Fruit fly (Drosophila melanogaster) whole organism, prepupa: ENCODE results near the gene IP3K2.

ENCODE experiments used
- Blimp-1 ChIP-seq: fragments of 200-800 bp; sonication (Bioruptor generic); optimal IDR thresholded peaks from 3 replicates; lab custom pipeline; 2017; ENCODE audit warnings: missing biosample characterization, missing genetic modification characterization, mild to moderate bottlenecking, moderate library complexity, missing genetic modification reagents
- CG10631 ChIP-seq: fragments of 200-800 bp; sonication (Bioruptor generic); optimal IDR thresholded peaks from 2 replicates; lab custom pipeline; 2016; ENCODE audit warnings: missing biosample characterization, missing genetic modification characterization
- CG10669 ChIP-seq: fragments of 200-800 bp; sonication (Bioruptor generic); optimal IDR thresholded peaks from 3 replicates; lab custom pipeline; 2018; ENCODE audit warnings: missing biosample characterization, mild to moderate bottlenecking, missing genetic modification characterization, moderate library complexity
- CG11762 ChIP-seq: fragments of 200-800 bp; sonication (Bioruptor generic); optimal IDR thresholded peaks from 3 replicates; lab custom pipeline; 2016; ENCODE audit warnings: missing biosample characterization, missing genetic modification characterization; ENCODE audit not compliant: insufficient read depth
- CG11902 ChIP-seq: fragments of 200-800 bp; sonication (Bioruptor generic); optimal IDR thresholded peaks from 3 replicates; lab custom pipeline; 2016; ENCODE audit warnings: missing biosample characterization, missing genetic modification characterization
- CG3032 ChIP-seq: fragments of 200-800 bp; optimal IDR thresholded peaks from 2 replicates; lab custom pipeline; 2019; ENCODE audit warnings: missing biosample characterization, mild to moderate bottlenecking, missing genetic modification characterization, moderate library complexity
- CG31627 ChIP-seq: fragments of 200-800 bp; sonication (Bioruptor generic); optimal IDR thresholded peaks from 3 replicates; lab custom pipeline; 2016; ENCODE audit warnings: missing biosample characterization, missing genetic modification characterization
- CG34406 ChIP-seq: fragments of 200-800 bp; sonication (Bioruptor generic); optimal IDR thresholded peaks from 3 replicates; lab custom pipeline; 2016; ENCODE audit warnings: missing biosample characterization, missing genetic modification characterization
- CG4318 ChIP-seq: fragments of 200-800 bp; sonication (Bioruptor generic); optimal IDR thresholded peaks from 3 replicates; lab custom pipeline; 2017; ENCODE audit warnings: missing biosample characterization, mild to moderate bottlenecking, missing genetic modification characterization
- CG6163 ChIP-seq: fragments of 200-800 bp; sonication (Bioruptor generic); IDR thresholded peaks from 3 replicates; pipeline ENCODE4 v1.3.6; 2022; ENCODE audit warnings: missing biosample characterization, missing genetic modification characterization
- CG6276 ChIP-seq: fragments of 200-800 bp; sonication (Bioruptor generic); optimal IDR thresholded peaks from 2 replicates; lab custom pipeline; 2017; ENCODE audit warnings: missing biosample characterization, mild to moderate bottlenecking, missing genetic modification characterization
- CG6792 ChIP-seq: fragments of 200-800 bp; sonication (Bioruptor generic); optimal IDR thresholded peaks from 3 replicates; lab custom pipeline; 2016; ENCODE audit warnings: missing biosample characterization, missing genetic modification characterization
- CG6808 ChIP-seq: fragments of 200-800 bp; sonication (Bioruptor generic); optimal IDR thresholded peaks from 3 replicates; lab custom pipeline; 2017; ENCODE audit warnings: missing biosample characterization, missing genetic modification characterization, mild to moderate bottlenecking, moderate library complexity, missing genetic modification reagents
- CG6854 ChIP-seq: fragments of 200-800 bp; sonication (Bioruptor generic); optimal IDR thresholded peaks from 2 replicates; lab custom pipeline; 2017; ENCODE audit warnings: missing biosample characterization, mild to moderate bottlenecking, missing genetic modification characterization
- CG8319 ChIP-seq: fragments of 200-800 bp; sonication (Bioruptor generic); optimal IDR thresholded peaks from 3 replicates; lab custom pipeline; 2016; ENCODE audit warnings: missing biosample characterization, missing genetic modification characterization
- CG9139 ChIP-seq: fragments of 200-800 bp; sonication (Bioruptor generic); optimal IDR thresholded peaks from 3 replicates; lab custom pipeline; 2017; ENCODE audit warnings: missing biosample characterization, mild to moderate bottlenecking, missing genetic modification characterization
- Eip75B ChIP-seq: fragments of 200-800 bp; sonication (Bioruptor generic); optimal IDR thresholded peaks from 3 replicates; lab custom pipeline; 2016; ENCODE audit warnings: missing biosample characterization, missing genetic modification characterization
- Eip78C ChIP-seq: fragments of 200-800 bp; sonication (Bioruptor generic); peaks from one replicate; lab custom pipeline; 2016; ENCODE audit warnings: missing biosample characterization, missing genetic modification characterization
- Ets96B ChIP-seq: fragments of 200-800 bp; optimal IDR thresholded peaks from 2 replicates; lab custom pipeline; 2019; ENCODE audit warnings: missing biosample characterization, mild to moderate bottlenecking, missing genetic modification characterization, moderate library complexity
- Hr39 ChIP-seq: fragments of 200-800 bp; sonication (Bioruptor generic); optimal IDR thresholded peaks from 2 replicates; lab custom pipeline; 2016; ENCODE audit warnings: missing biosample characterization, missing genetic modification characterization
- Hr4 ChIP-seq: fragments of 200-800 bp; sonication (Bioruptor generic); optimal IDR thresholded peaks from 3 replicates; lab custom pipeline; 2016; ENCODE audit warnings: missing biosample characterization, missing genetic modification characterization
- Met ChIP-seq: fragments of 200-800 bp; sonication (Bioruptor generic); optimal IDR thresholded peaks from 3 replicates; lab custom pipeline; 2016; ENCODE audit warnings: missing biosample characterization, missing genetic modification characterization
- OdsH ChIP-seq: fragments of 200-800 bp; sonication (Bioruptor generic); optimal IDR thresholded peaks from 3 replicates; lab custom pipeline; 2016; ENCODE audit warnings: missing biosample characterization, missing genetic modification characterization
- Smox ChIP-seq: fragments of 200-800 bp; sonication (Bioruptor generic); optimal IDR thresholded peaks from 3 replicates; lab custom pipeline; 2016; ENCODE audit warnings: missing biosample characterization, missing genetic modification characterization
- Sox102F ChIP-seq: fragments of 200-800 bp; sonication (Bioruptor generic); optimal IDR thresholded peaks from 2 replicates; lab custom pipeline; 2016; ENCODE audit warnings: missing biosample characterization, mild to moderate bottlenecking, missing genetic modification characterization
- Sox14 ChIP-seq: fragments of 200-800 bp; sonication (Bioruptor generic); optimal IDR thresholded peaks from 3 replicates; lab custom pipeline; 2016; ENCODE audit warnings: missing biosample characterization, missing genetic modification characterization
- acj6 ChIP-seq: fragments of 200-800 bp; sonication (Bioruptor generic); optimal IDR thresholded peaks from 3 replicates; lab custom pipeline; 2016; ENCODE audit warnings: missing biosample characterization, missing genetic modification characterization
- cyc ChIP-seq: fragments of 200-800 bp; sonication (Bioruptor generic); optimal IDR thresholded peaks from 3 replicates; lab custom pipeline; 2016; ENCODE audit warnings: missing biosample characterization, missing genetic modification characterization
- dac ChIP-seq: fragments of 200-800 bp; sonication (Bioruptor generic); optimal IDR thresholded peaks from 2 replicates; lab custom pipeline; 2017; ENCODE audit warnings: missing biosample characterization, mild to moderate bottlenecking, missing genetic modification characterization
- dsx ChIP-seq: fragments of 200-800 bp; optimal IDR thresholded peaks from 3 replicates; lab custom pipeline; 2019; ENCODE audit warnings: missing biosample characterization, mild to moderate bottlenecking, missing genetic modification characterization, moderate library complexity; ENCODE audit not compliant: poor library complexity, severe bottlenecking
- fd85E ChIP-seq: fragments of 200-800 bp; sonication (Bioruptor generic); optimal IDR thresholded peaks from 3 replicates; lab custom pipeline; 2016; ENCODE audit warnings: missing biosample characterization, missing genetic modification characterization
- fkh ChIP-seq: fragments of 200-800 bp; sonication (Bioruptor generic); optimal IDR thresholded peaks from 3 replicates; lab custom pipeline; 2017; ENCODE audit warnings: missing biosample characterization, mild to moderate bottlenecking, missing genetic modification characterization, moderate library complexity
- net ChIP-seq: fragments of 200-800 bp; sonication (Bioruptor generic); optimal IDR thresholded peaks from 3 replicates; lab custom pipeline; 2016; ENCODE audit warnings: missing biosample characterization, missing genetic modification characterization
- pdm3 ChIP-seq: fragments of 200-800 bp; sonication (Bioruptor generic); optimal IDR thresholded peaks from 3 replicates; lab custom pipeline; 2016; ENCODE audit warnings: missing biosample characterization, missing genetic modification characterization
- salr ChIP-seq, 2 experiments: fragments of 200-800 bp; sonication (Bioruptor generic); optimal IDR thresholded peaks; 3 replicates each; lab custom pipeline; 2016 to 2018; ENCODE audit warnings: missing biosample characterization in 2 of 2, missing genetic modification characterization in 2 of 2, mild to moderate bottlenecking in 1 of 2
- svp ChIP-seq: fragments of 200-800 bp; sonication (Bioruptor generic); peaks from one replicate; lab custom pipeline; 2016; ENCODE audit warnings: missing biosample characterization, missing genetic modification characterization
- topi ChIP-seq: fragments of 200-800 bp; sonication (Bioruptor generic); optimal IDR thresholded peaks from 3 replicates; lab custom pipeline; 2016; ENCODE audit warnings: missing biosample characterization, missing genetic modification characterization
- vri ChIP-seq: fragments of 200-800 bp; sonication (Bioruptor generic); optimal IDR thresholded peaks from 3 replicates; lab custom pipeline; 2016; ENCODE audit warnings: missing biosample characterization, mild to moderate bottlenecking, missing genetic modification characterization

IP3K2 gene

dm6 chrX:13373239-13374153 lies 70.1 kb downstream of the IP3K2 start (continued):
- TF ChIP-seq CG10631 (GFP tag; lab: Kevin White, UChicago), result peak; percentile 87
- peak; percentile 88 for TF ChIP-seq Smox (GFP tag; lab: Kevin White, UChicago)
- TF ChIP-seq CG3032 (tag; lab: Kevin White, UChicago), result peak; percentile 82
- peak; percentile 65 for TF ChIP-seq Blimp-1 (GFP tag; lab: Kevin White, UChicago)
- peak; percentile 77 for TF ChIP-seq CG31627 (GFP tag; lab: Kevin White, UChicago)
- peak; percentile 89 for TF ChIP-seq dsx (GFP tag; lab: Kevin White, UChicago)
- TF ChIP-seq Eip75B (GFP tag; lab: Kevin White, UChicago), result peak; percentile 61
- peak; percentile 71 to 81 for TF ChIP-seq salr (GFP tag; optimal IDR thresholded peaks at IDR 0.05; lab: Kevin White, UChicago)
- TF ChIP-seq fkh (GFP tag; lab: Kevin White, UChicago), result peak; percentile 71
- peak; percentile 77 for TF ChIP-seq Hr39 (GFP tag; lab: Kevin White, UChicago)
- peak; percentile 84 for TF ChIP-seq cyc (GFP tag; lab: Kevin White, UChicago)
- TF ChIP-seq CG6163 (GFP tag; lab: Robert Waterston, UW), result peak; percentile 81
- TF ChIP-seq vri, result peak; percentile 79
- TF ChIP-seq CG34406 (GFP tag; lab: Kevin White, UChicago), result peak; percentile 90
- peak; percentile 85 for TF ChIP-seq Met (GFP tag; lab: Kevin White, UChicago)
- TF ChIP-seq CG10669 (GFP tag; lab: Kevin White, UChicago), result peak; percentile 85
- peak; percentile 86 for TF ChIP-seq CG11762 (GFP tag; lab: Kevin White, UChicago)
- peak; percentile 85 for TF ChIP-seq topi
- peak; percentile 90 for TF ChIP-seq CG6792 (GFP tag; lab: Kevin White, UChicago)
- TF ChIP-seq OdsH (GFP tag; lab: Kevin White, UChicago), result peak; percentile 88
- peak; percentile 81 for TF ChIP-seq CG8319 (GFP tag; lab: Kevin White, UChicago)
- peak; percentile 81 for TF ChIP-seq Ets96B
- peak; percentile 41 for TF ChIP-seq fd85E (GFP tag; lab: Kevin White, UChicago)
- peak; percentile 84 for TF ChIP-seq Sox102F (GFP tag; lab: Kevin White, UChicago)
- TF ChIP-seq CG9139, result peak; percentile 73
- TF ChIP-seq net, result peak; percentile 91
- peak; percentile 56 for TF ChIP-seq dac (GFP tag; lab: Kevin White, UChicago)
- peak; percentile 94 for TF ChIP-seq svp (GFP tag; lab: Kevin White, UChicago)
- peak; percentile 82 for TF ChIP-seq CG6276 (GFP tag; lab: Kevin White, UChicago)
- TF ChIP-seq Eip78C (GFP tag; lab: Kevin White, UChicago), result peak; percentile 96
- peak; percentile 72 for TF ChIP-seq CG11902 (GFP tag; lab: Kevin White, UChicago)
- TF ChIP-seq, all 60 proteins: peak for 59

DNA sequence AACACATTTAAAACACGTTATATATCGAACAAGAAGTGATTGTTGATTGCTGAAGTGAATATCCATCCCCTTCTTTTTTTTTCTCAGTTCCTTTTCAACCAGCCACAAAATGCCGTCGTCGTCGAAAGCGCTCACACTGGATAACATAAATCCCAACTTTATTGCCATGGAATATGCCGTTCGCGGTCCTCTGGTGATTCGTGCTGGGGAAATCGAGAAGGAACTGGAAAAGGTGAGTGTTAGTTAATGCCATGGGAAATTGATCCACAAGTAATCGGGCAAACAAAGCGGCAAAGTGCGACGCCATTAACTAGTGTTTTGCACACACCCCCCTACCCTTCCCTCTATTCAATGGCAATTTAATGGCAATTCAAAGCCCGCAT lies 70.7 kb downstream of the IP3K2 start:
- TF ChIP-seq Eip75B (GFP tag; lab: Kevin White, UChicago), result no peak

DNA sequence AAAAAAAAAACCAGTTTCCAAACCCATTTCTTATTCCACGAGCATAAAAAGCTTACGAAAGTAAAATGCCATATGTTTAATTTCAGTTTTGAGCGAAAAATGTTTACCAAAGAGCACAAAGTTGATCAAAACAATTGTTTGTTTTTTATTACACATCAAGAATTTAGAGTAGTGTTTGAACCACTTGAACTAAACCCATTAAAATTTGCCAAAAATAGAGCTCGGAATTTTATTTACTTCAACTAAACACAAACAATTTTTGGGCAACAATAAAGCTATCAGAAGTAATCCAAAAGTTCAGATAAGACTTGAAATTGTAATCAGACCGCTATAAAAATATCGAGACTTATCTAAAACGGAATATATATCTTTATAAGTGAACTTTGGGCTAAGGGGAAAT lies 71.5 kb downstream of the IP3K2 start:
- TF ChIP-seq acj6 (no peak), CG11762 (GFP tag; lab: Kevin White, UChicago) (no peak), CG6808 (GFP tag; lab: Kevin White, UChicago) (no peak), Hr4 (GFP tag; lab: Kevin White, UChicago) (no peak), pdm3 (GFP tag; lab: Kevin White, UChicago) (no peak), Ets96B (no peak), CG6854 (GFP tag; lab: Kevin White, UChicago) (no peak), Sox14 (GFP tag; lab: Kevin White, UChicago) (no peak), Blimp-1 (GFP tag; lab: Kevin White, UChicago) (no peak), Eip75B (GFP tag; lab: Kevin White, UChicago) (no peak), fd85E (GFP tag; lab: Kevin White, UChicago) (no peak), CG11902 (GFP tag; lab: Kevin White, UChicago) (no peak), CG10631 (GFP tag; lab: Kevin White, UChicago) (no peak), salr (GFP tag; optimal IDR thresholded peaks at IDR 0.05; lab: Kevin White, UChicago) (no peak), CG10669 (GFP tag; lab: Kevin White, UChicago) (no peak), CG31627 (GFP tag; lab: Kevin White, UChicago) (no peak), CG4318 (GFP tag; lab: Kevin White, UChicago) (no peak)
